Fruit fly (Drosophila melanogaster): Measurements from ENCODE around the gene CG7950.

- TF ChIP-seq CG8478 (optimal IDR thresholded peaks at IDR 0.05) (no peak), CTCF (optimal IDR thresholded peaks at IDR 0.05) (no peak)
Measured at dm6 chr3R:30014480-30014879, 42.2 kb upstream of the CG7950 start.
